Fruit fly (Drosophila melanogaster): Measurements from ENCODE around the gene CG6885.

CG6885 gene

DNA sequence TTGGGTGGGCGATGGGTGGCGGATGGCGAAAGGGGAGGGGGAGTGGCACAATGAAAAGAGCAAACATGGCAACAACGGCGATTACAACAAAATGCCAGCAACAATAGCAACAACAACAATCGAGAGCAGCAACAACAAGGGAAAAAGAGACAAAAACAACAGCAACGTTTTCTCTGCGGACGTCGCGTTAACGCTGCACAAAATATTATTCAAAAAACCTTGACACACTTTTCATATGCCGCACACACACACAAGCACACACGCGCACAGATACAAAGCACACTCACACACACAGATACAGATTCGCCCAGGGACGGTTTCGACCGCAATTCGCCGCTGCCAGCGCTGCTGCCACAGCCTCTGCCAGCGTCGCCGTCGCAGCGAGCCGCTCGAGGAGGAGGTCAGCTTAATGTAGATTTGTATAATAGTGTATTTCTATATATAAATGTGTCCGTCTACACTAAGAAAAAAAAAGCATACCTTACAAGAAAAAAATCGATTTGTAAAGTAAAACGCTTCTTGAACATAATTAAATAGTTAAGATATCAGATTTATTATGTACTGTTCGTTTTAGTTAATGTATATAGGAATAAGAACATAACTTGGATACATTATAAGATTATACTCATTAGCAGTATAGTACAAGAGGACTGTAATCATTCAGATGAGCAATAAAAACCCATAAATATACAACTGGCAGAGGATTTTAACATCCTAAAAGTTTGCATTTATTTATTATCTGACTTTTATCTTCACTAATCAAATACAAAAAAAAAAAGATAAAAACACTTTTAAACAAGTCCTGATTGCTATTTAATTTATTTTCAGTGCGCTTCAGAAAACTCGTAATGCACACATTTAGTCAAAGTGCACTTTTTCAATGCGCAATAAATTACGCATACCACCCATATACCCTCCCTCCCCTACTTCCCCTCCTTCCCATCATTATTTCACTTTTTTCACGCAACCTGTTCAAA is 37.7 kb downstream of the CG6885 start (continued):
- TF ChIP-seq seq (GFP tag; IDR thresholded peaks at IDR 0.05) (0 out of 2 replicates have a peak, but pooled peaks have one; percentile 60), BtbVII (GFP tag; optimal IDR thresholded peaks at IDR 0.05) (peak; percentile 49)

DNA sequence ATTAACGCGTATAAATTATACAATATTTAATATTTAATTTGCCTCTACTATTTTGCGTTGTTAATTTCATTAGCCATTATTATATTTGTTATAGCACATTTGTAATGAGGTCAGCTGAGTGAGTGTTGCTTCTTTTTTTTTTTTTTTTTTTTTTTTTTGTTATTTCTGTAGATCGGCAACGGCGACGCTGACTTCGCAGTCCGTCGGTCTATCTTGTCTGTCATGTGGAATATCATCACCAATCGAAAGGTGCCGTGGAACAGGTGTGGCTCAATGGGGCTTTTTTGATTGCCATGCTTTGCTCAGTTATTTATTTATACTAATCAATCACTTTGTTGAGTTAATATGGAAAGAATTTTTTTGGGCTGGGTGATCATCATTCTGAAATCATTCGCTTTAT is 38.4 kb downstream of the CG6885 start:
- TF ChIP-seq Camta (GFP tag; optimal IDR thresholded peaks at IDR 0.05) (no peak), CG15073 (GFP tag; optimal IDR thresholded peaks at IDR 0.05) (no peak), Rfx (GFP tag; IDR thresholded peaks at IDR 0.05) (no peak), ftz-f1 (GFP tag; optimal IDR thresholded peaks at IDR 0.05) (peak; percentile 56), sens (GFP tag) (no peak), CG11085 (GFP tag; IDR thresholded peaks at IDR 0.05) (no peak), Adf1 (GFP tag; IDR thresholded peaks at IDR 0.05) (peak; percentile 72), D19B (GFP tag; optimal IDR thresholded peaks at IDR 0.05) (no peak), grau (tag; optimal IDR thresholded peaks at IDR 0.05) (no peak), pfk (GFP tag; optimal IDR thresholded peaks at IDR 0.05) (no peak), CG14860 (GFP tag; IDR thresholded peaks at IDR 0.05; ENCODE audit: partially characterized antibody) (no peak), CG5953 (GFP tag; IDR thresholded peaks at IDR 0.05) (no peak), Lim3 (GFP tag; IDR thresholded peaks at IDR 0.05) (no peak)

- TF ChIP-seq ranshi (GFP tag; IDR thresholded peaks at IDR 0.05) (no peak), slbo (GFP tag; IDR thresholded peaks at IDR 0.05) (0 out of 2 replicates have a peak, but pooled peaks have one; percentile 19), Side (GFP tag; optimal IDR thresholded peaks at IDR 0.05) (no peak), oc (tag; optimal IDR thresholded peaks at IDR 0.05) (no peak), CG14441 (GFP tag; IDR thresholded peaks at IDR 0.05) (0 out of 2 replicates have a peak, but pooled peaks have one; percentile 5), fd96Cb (tag; optimal IDR thresholded peaks at IDR 0.05) (no peak), Awh (GFP tag; IDR thresholded peaks at IDR 0.05) (no peak), pan (optimal IDR thresholded peaks at IDR 0.05) (no peak), pan (GFP tag; optimal IDR thresholded peaks at IDR 0.05 in 1 of 2, IDR thresholded peaks at IDR 0.05 in 1 of 2) (no peak), row (GFP tag; IDR thresholded peaks at IDR 0.05) (0 out of 3 replicates have a peak, but pooled peaks have one; percentile 12), bigmax (GFP tag; optimal IDR thresholded peaks at IDR 0.05) (no peak), Bgb (GFP tag; IDR thresholded peaks at IDR 0.05; ENCODE audit: partially characterized antibody) (no peak), ftz-f1 (GFP tag; optimal IDR thresholded peaks at IDR 0.05) (no peak), run (tag; optimal IDR thresholded peaks at IDR 0.05) (no peak), CG4617 (GFP tag; optimal IDR thresholded peaks at IDR 0.05; ENCODE audit: borderline replicate concordance) (no peak), CG8765 (GFP tag; IDR thresholded peaks at IDR 0.05) (no peak), HLHmδ (GFP tag; optimal IDR thresholded peaks at IDR 0.05) (no peak), Camta (GFP tag; optimal IDR thresholded peaks at IDR 0.05) (no peak), fd102C (GFP tag; optimal IDR thresholded peaks at IDR 0.05) (no peak), cas (GFP tag; IDR thresholded peaks at IDR 0.05) (no peak), vnd (GFP tag; IDR thresholded peaks at IDR 0.05; ENCODE audit: partially characterized antibody) (0 out of 3 replicates have a peak, but pooled peaks have one; percentile 27), CG31365 (tag; optimal IDR thresholded peaks at IDR 0.05) (no peak), CG14014 (GFP tag; IDR thresholded peaks at IDR 0.05) (0 out of 2 replicates have a peak, but pooled peaks have one; percentile 16), croc (GFP tag; conservative IDR thresholded peaks at IDR 0.05) (no peak), CG16863 (GFP tag; optimal IDR thresholded peaks at IDR 0.05) (no peak), org-1 (GFP tag; optimal IDR thresholded peaks at IDR 0.05) (no peak), CG6254 (GFP tag; optimal IDR thresholded peaks at IDR 0.05) (no peak), ATbp (GFP tag; optimal IDR thresholded peaks at IDR 0.05) (peak; percentile 5), BEAF-32 (GFP tag; optimal IDR thresholded peaks at IDR 0.05) (no peak), CG4707 (GFP tag; optimal IDR thresholded peaks at IDR 0.05) (no peak), cg (GFP tag; optimal IDR thresholded peaks at IDR 0.05) (no peak), her (GFP tag; optimal IDR thresholded peaks at IDR 0.05) (no peak), Aef1 (GFP tag; IDR thresholded peaks at IDR 0.05) (0 out of 3 replicates have a peak, but pooled peaks have one; percentile 12)
Observed at dm6 chr3L:18783544-18783943, 39.3 kb downstream of the CG6885 start.

All from whole organism, embryonic.